Worm (Caenorhabditis elegans) whole organism, L3 larva: Measurements from ENCODE around the gene srw-108.

Experiments
- R02D3.7 ChIP-seq: fragments of 150-350 bp; optimal IDR thresholded peaks from 2 replicates; lab custom pipeline; 2014; ENCODE audit warnings: missing biosample characterization, missing genetic modification characterization
- ZK546.5 ChIP-seq: sonication (generic microtip); optimal IDR thresholded peaks from 2 replicates; lab custom pipeline; 2017; ENCODE audit warnings: missing biosample characterization, missing genetic modification characterization
- ama-1 ChIP-seq: fragments of 150-350 bp; optimal IDR thresholded peaks from 2 replicates; lab custom pipeline; 2018
- ceh-28 ChIP-seq: fragments of 150-350 bp; optimal IDR thresholded peaks from 2 replicates; lab custom pipeline; 2014; ENCODE audit warnings: missing biosample characterization, missing genetic modification reagents, missing genetic modification characterization
- ceh-82 ChIP-seq: fragments of 150-350 bp; optimal IDR thresholded peaks from 2 replicates; lab custom pipeline; 2014; ENCODE audit warnings: missing biosample characterization, missing genetic modification characterization
- ceh-9 ChIP-seq: sonication (generic microtip); optimal IDR thresholded peaks from 2 replicates; lab custom pipeline; 2018; ENCODE audit warnings: missing biosample characterization, missing genetic modification characterization
- egl-5 ChIP-seq: fragments of 150-350 bp; optimal IDR thresholded peaks from 2 replicates; lab custom pipeline; 2017; ENCODE audit warnings: missing biosample characterization, missing genetic modification reagents, missing genetic modification characterization, inconsistent platforms
- elt-1 ChIP-seq: fragments of 150-350 bp; optimal IDR thresholded peaks from 2 replicates; lab custom pipeline; 2014; ENCODE audit warnings: missing biosample characterization, missing genetic modification characterization
- elt-2 ChIP-seq: sonication (generic microtip); optimal IDR thresholded peaks from 2 replicates; lab custom pipeline; 2016; ENCODE audit warnings: missing genetic modification reagents, mild to moderate bottlenecking, missing genetic modification characterization, missing compliant biosample characterization
- elt-3 ChIP-seq, 3 experiments: fragments of 150-350 bp in 1 of 3; sonication (generic microtip) in 2 of 3; optimal IDR thresholded peaks; 2 replicates in 2 of 3; 4 replicates in 1 of 3; lab custom pipeline; 2014 to 2017; ENCODE audit warnings: missing biosample characterization in 3 of 3, missing genetic modification characterization in 3 of 3
- fkh-10 ChIP-seq: sonication (generic microtip); optimal IDR thresholded peaks from 2 replicates; lab custom pipeline; 2017; ENCODE audit warnings: missing biosample characterization, missing genetic modification reagents, missing genetic modification characterization
- fkh-2 ChIP-seq: fragments of 150-350 bp; optimal IDR thresholded peaks from 2 replicates; lab custom pipeline; 2014; ENCODE audit warnings: missing biosample characterization, missing genetic modification reagents, missing genetic modification characterization
- fos-1 ChIP-seq: fragments of 150-350 bp; optimal IDR thresholded peaks from 2 replicates; lab custom pipeline; 2014; ENCODE audit warnings: missing biosample characterization, missing genetic modification characterization
- jun-1 ChIP-seq: fragments of 150-350 bp; optimal IDR thresholded peaks from 2 replicates; lab custom pipeline; 2014; ENCODE audit warnings: missing biosample characterization, missing genetic modification reagents, missing genetic modification characterization
- lin-15B ChIP-seq: fragments of 150-350 bp; optimal IDR thresholded peaks from 2 replicates; lab custom pipeline; 2014; ENCODE audit warnings: missing biosample characterization, missing genetic modification characterization
- lin-39 ChIP-seq: fragments of 150-350 bp; optimal IDR thresholded peaks from 2 replicates; lab custom pipeline; 2018; ENCODE audit warnings: missing biosample characterization, missing genetic modification reagents, missing genetic modification characterization
- lsy-12 ChIP-seq: sonication (generic microtip); optimal IDR thresholded peaks from 2 replicates; lab custom pipeline; 2016; ENCODE audit warnings: mild to moderate bottlenecking, missing genetic modification characterization, missing compliant biosample characterization
- mdl-1 ChIP-seq: fragments of 150-350 bp; optimal IDR thresholded peaks from 2 replicates; lab custom pipeline; 2014; ENCODE audit warnings: missing biosample characterization, missing genetic modification characterization
- mml-1 ChIP-seq: fragments of 150-350 bp; sonication (generic microtip); optimal IDR thresholded peaks from 3 replicates; lab custom pipeline; 2014; ENCODE audit warnings: missing biosample characterization, missing genetic modification characterization
- nfya-1 ChIP-seq: sonication (generic microtip); optimal IDR thresholded peaks from 2 replicates; lab custom pipeline; 2017; ENCODE audit warnings: missing genetic modification characterization, mild to moderate bottlenecking, missing compliant biosample characterization, antibody characterized with exemption, moderate library complexity; ENCODE audit not compliant: insufficient read depth
- nhr-11 ChIP-seq: fragments of 150-350 bp; optimal IDR thresholded peaks from 2 replicates; lab custom pipeline; 2014; ENCODE audit warnings: missing biosample characterization, missing genetic modification characterization
- nhr-12 ChIP-seq: fragments of 150-350 bp; optimal IDR thresholded peaks from 2 replicates; lab custom pipeline; 2014; ENCODE audit warnings: missing biosample characterization, missing genetic modification characterization
- nhr-237 ChIP-seq: fragments of 150-350 bp; optimal IDR thresholded peaks from 2 replicates; lab custom pipeline; 2014; ENCODE audit warnings: missing biosample characterization, missing genetic modification characterization
- nhr-43 ChIP-seq: sonication (generic microtip); optimal IDR thresholded peaks from 2 replicates; lab custom pipeline; 2016; ENCODE audit warnings: mild to moderate bottlenecking, missing genetic modification characterization, missing compliant biosample characterization; ENCODE audit not compliant: poor library complexity, severe bottlenecking
- nhr-67 ChIP-seq: fragments of 150-350 bp; optimal IDR thresholded peaks from 2 replicates; lab custom pipeline; 2014; ENCODE audit warnings: missing biosample characterization, missing genetic modification characterization
- nhr-76 ChIP-seq: fragments of 150-350 bp; sonication (generic microtip); optimal IDR thresholded peaks from 5 replicates; lab custom pipeline; 2014; ENCODE audit warnings: missing biosample characterization, missing genetic modification characterization
- nhr-77 ChIP-seq: fragments of 150-350 bp; optimal IDR thresholded peaks from 2 replicates; lab custom pipeline; 2014; ENCODE audit warnings: missing biosample characterization, missing genetic modification characterization
- pha-4 ChIP-seq: fragments of 150-350 bp; optimal IDR thresholded peaks from 2 replicates; lab custom pipeline; 2014; ENCODE audit warnings: missing biosample characterization, missing genetic modification reagents, missing genetic modification characterization
- pqm-1 ChIP-seq: fragments of 150-350 bp; optimal IDR thresholded peaks from 2 replicates; lab custom pipeline; 2017; ENCODE audit warnings: missing biosample characterization, missing genetic modification characterization, inconsistent platforms
- sea-2 ChIP-seq: fragments of 150-350 bp; sonication (generic microtip); optimal IDR thresholded peaks from 4 replicates; lab custom pipeline; 2014; ENCODE audit warnings: missing biosample characterization, missing genetic modification reagents, missing genetic modification characterization
- skn-1 ChIP-seq: fragments of 150-350 bp; optimal IDR thresholded peaks from 2 replicates; lab custom pipeline; 2014; ENCODE audit warnings: missing biosample characterization, missing genetic modification characterization
- snpc-4 ChIP-seq: fragments of 150-350 bp; optimal IDR thresholded peaks from 2 replicates; lab custom pipeline; 2014; ENCODE audit warnings: missing biosample characterization, missing genetic modification characterization
- tbx-2 ChIP-seq: sonication (generic microtip); optimal IDR thresholded peaks from 2 replicates; lab custom pipeline; 2016; ENCODE audit warnings: mild to moderate bottlenecking, missing genetic modification characterization, missing compliant biosample characterization
- zag-1 ChIP-seq: fragments of 150-350 bp; optimal IDR thresholded peaks from 2 replicates; lab custom pipeline; 2014; ENCODE audit warnings: missing biosample characterization, missing genetic modification characterization
- ztf-4 ChIP-seq: fragments of 150-350 bp; optimal IDR thresholded peaks from 2 replicates; lab custom pipeline; 2014; ENCODE audit warnings: missing biosample characterization, missing genetic modification characterization

srw-108 gene

ce11 chrV:559940-560339 lies 32.2 kb downstream of the srw-108 start, which contains the start of gene srx-7:
Gene srx-7, plus strand, starts transcription at chrV:560195.
- no peak for TF ChIP-seq skn-1
- no peak for TF ChIP-seq zag-1 (tag; lab: Kevin White, UChicago)
- TF ChIP-seq egl-5 (tag; lab: Kevin White, UChicago), result no peak
- no peak for TF ChIP-seq nfya-1
- no peak for TF ChIP-seq ceh-9 (tag; lab: Kevin White, UChicago)
- no peak for TF ChIP-seq tbx-2 (tag; lab: Kevin White, UChicago)

- TF ChIP-seq sea-2 (GFP tag; lab: Kevin White, UChicago), result no peak
- TF ChIP-seq zag-1 (tag; lab: Kevin White, UChicago), result no peak
- TF ChIP-seq elt-2 (tag; lab: Kevin White, UChicago), result peak; percentile 9
- TF ChIP-seq nhr-12 (tag; lab: Kevin White, UChicago), result no peak
- TF ChIP-seq ama-1 (lab: Kevin White, UChicago), result no peak
Measured at ce11 chrV:562834-563233, 35.1 kb downstream of the srw-108 start, which contains the start of gene C14C6.2. Gene C14C6.2, plus strand, starts transcription at chrV:563134.

- no peak for TF ChIP-seq ZK546.5 (tag; lab: Kevin White, UChicago)
- TF ChIP-seq fkh-2, result no peak
- TF ChIP-seq snpc-4, result no peak
- no peak for TF ChIP-seq nfya-1
- TF ChIP-seq R02D3.7 (tag; lab: Kevin White, UChicago), result no peak
- no peak for TF ChIP-seq nhr-77 (tag; lab: Kevin White, UChicago)
- no peak for TF ChIP-seq nhr-76
- TF ChIP-seq elt-1 (tag; lab: Kevin White, UChicago), result no peak
- no peak for TF ChIP-seq zag-1 (tag; lab: Kevin White, UChicago)
- no peak for TF ChIP-seq sea-2 (GFP tag; lab: Kevin White, UChicago)
- no peak for TF ChIP-seq pqm-1 (tag; lab: Kevin White, UChicago)
Measured at ce11 chrV:565984-566383, 38.3 kb downstream of the srw-108 start, which contains the start of gene sri-73. Gene sri-73, minus strand, starts transcription at chrV:566084.

ce11 chrV:568105-568504 lies 40.4 kb downstream of the srw-108 start, which contains the start of gene sri-72:
Gene sri-72, minus strand, starts transcription at chrV:568205.
- TF ChIP-seq ceh-28 (tag; lab: Kevin White, UChicago) (no peak), fkh-10 (GFP tag; lab: Kevin White, UChicago) (no peak), jun-1 (tag; lab: Kevin White, UChicago) (no peak), pha-4 (tag; lab: Kevin White, UChicago) (no peak), tbx-2 (tag; lab: Kevin White, UChicago) (no peak), nfya-1 (no peak), nhr-11 (tag; lab: Kevin White, UChicago) (no peak), elt-3 (tag; optimal IDR thresholded peaks at IDR 0.05; lab: Kevin White, UChicago) (no peak), ceh-82 (tag; lab: Kevin White, UChicago) (no peak)

- TF ChIP-seq ama-1 (lab: Kevin White, UChicago) (no peak), nhr-43 (no peak), lin-15B (tag; lab: Kevin White, UChicago) (no peak), lsy-12 (tag; lab: Kevin White, UChicago) (no peak), ztf-4 (tag; lab: Kevin White, UChicago) (no peak), ceh-82 (tag; lab: Kevin White, UChicago) (no peak), mdl-1 (tag; lab: Kevin White, UChicago) (no peak), mml-1 (tag; lab: Kevin White, UChicago) (no peak), nhr-237 (tag; lab: Kevin White, UChicago) (no peak), nhr-77 (tag; lab: Kevin White, UChicago) (no peak), elt-2 (tag; lab: Kevin White, UChicago) (no peak), tbx-2 (tag; lab: Kevin White, UChicago) (no peak), lin-39 (no peak), fkh-2 (no peak), fos-1 (tag; lab: Kevin White, UChicago) (no peak), nhr-67 (tag; lab: Kevin White, UChicago) (no peak), nhr-12 (tag; lab: Kevin White, UChicago) (no peak), snpc-4 (no peak)
Measured at ce11 chrV:574639-575038, 46.9 kb downstream of the srw-108 start, which contains the start of gene C14C6.13. Gene C14C6.13, minus strand, starts transcription at chrV:574739.
